Fruit fly (Drosophila melanogaster): Measurements from ENCODE around the gene Poc1.

- TF ChIP-seq Ets98B (GFP tag; IDR thresholded peaks at IDR 0.05) = no peak
- TF ChIP-seq CG10348 (GFP tag; IDR thresholded peaks at IDR 0.05) = no peak
- TF ChIP-seq CG13204 (GFP tag; optimal IDR thresholded peaks at IDR 0.05) = no peak
- TF ChIP-seq CG9948 (tag; optimal IDR thresholded peaks at IDR 0.05) = no peak
- TF ChIP-seq CG32121 (GFP tag; IDR thresholded peaks at IDR 0.05) = no peak
- TF ChIP-seq CG12605 (GFP tag; IDR thresholded peaks at IDR 0.05) = no peak
- no peak for TF ChIP-seq EcR (GFP tag; optimal IDR thresholded peaks at IDR 0.05)
- no peak for TF ChIP-seq CG17806 (tag; optimal IDR thresholded peaks at IDR 0.05)
- no peak for TF ChIP-seq gl (tag; optimal IDR thresholded peaks at IDR 0.05)
- TF ChIP-seq CG15710 (tag; optimal IDR thresholded peaks at IDR 0.05) = no peak
Observed at dm6 chr3L:13424068-13424467, 34.3 kb upstream of the Poc1 start, which contains the start of gene CG33263.

Measured in whole organism, pupa.